Worm (Caenorhabditis elegans) whole organism, L1 larva: Measurements from ENCODE around the gene E04D5.4.

Experiments used
- C34B4.2 ChIP-seq: sonication (generic microtip); optimal IDR thresholded peaks from 2 replicates; lab custom pipeline; 2017; ENCODE audit warnings: mild to moderate bottlenecking, missing genetic modification characterization, missing compliant biosample characterization
- F16B12.6 ChIP-seq: fragments of 150-350 bp; optimal IDR thresholded peaks from 2 replicates; lab custom pipeline; 2014; ENCODE audit warnings: missing biosample characterization, missing genetic modification characterization
- Y116A8C.19 ChIP-seq: sonication (generic microtip); optimal IDR thresholded peaks from 2 replicates; lab custom pipeline; 2016; ENCODE audit warnings: missing compliant biosample characterization, missing genetic modification characterization, borderline replicate concordance
- aha-1 ChIP-seq: fragments of 150-350 bp; optimal IDR thresholded peaks from 2 replicates; lab custom pipeline; 2014; ENCODE audit warnings: missing biosample characterization, missing genetic modification characterization
- aly-2 ChIP-seq: fragments of 150-350 bp; optimal IDR thresholded peaks from 2 replicates; lab custom pipeline; 2014; ENCODE audit warnings: missing biosample characterization, missing genetic modification characterization
- ama-1 ChIP-seq: fragments of 150-350 bp; optimal IDR thresholded peaks from 2 replicates; lab custom pipeline; 2014
- blmp-1 ChIP-seq: fragments of 150-350 bp; optimal IDR thresholded peaks from 2 replicates; lab custom pipeline; 2014; ENCODE audit warnings: missing biosample characterization, missing genetic modification characterization
- ceh-8 ChIP-seq: fragments of 200-800 bp; sonication (Bioruptor generic); optimal IDR thresholded peaks from 2 replicates; lab custom pipeline; 2018; ENCODE audit warnings: mild to moderate bottlenecking, missing genetic modification characterization, moderate library complexity, missing compliant biosample characterization
- ceh-82 ChIP-seq, 3 experiments: fragments of 150-350 bp in 1 of 3; sonication (generic microtip) in 2 of 3; optimal IDR thresholded peaks; 2 replicates each; lab custom pipeline; 2014 to 2017; ENCODE audit warnings: missing biosample characterization in 3 of 3, missing genetic modification characterization in 3 of 3
- ceh-88 ChIP-seq: fragments of 200-800 bp; sonication (Bioruptor generic); IDR thresholded peaks from 2 replicates; pipeline ENCODE4 v1.3.6; 2022; ENCODE audit warnings: missing genetic modification characterization, missing compliant biosample characterization
- ceh-90 ChIP-seq: sonication (generic microtip); optimal IDR thresholded peaks from 2 replicates; lab custom pipeline; 2016; ENCODE audit warnings: missing genetic modification characterization, missing compliant biosample characterization
- dpl-1 ChIP-seq, 3 experiments: fragments of 150-350 bp in 2 of 3; sonication (generic microtip) in 1 of 3; optimal IDR thresholded peaks; 2 replicates each; lab custom pipeline; 2014 to 2017; ENCODE audit warnings: missing biosample characterization in 3 of 3, missing genetic modification characterization in 3 of 3, missing genetic modification reagents in 3 of 3
- efl-1 ChIP-seq, 4 experiments: fragments of 150-350 bp; optimal IDR thresholded peaks in 3 of 4; peaks in 1 of 4; 1 replicate in 1 of 4; 2 replicates in 3 of 4; lab custom pipeline; 2014; ENCODE audit warnings: missing biosample characterization in 2 of 4, missing genetic modification characterization in 2 of 4, missing genetic modification reagents in 2 of 4
- elt-2 ChIP-seq: sonication (generic microtip); optimal IDR thresholded peaks from 2 replicates; lab custom pipeline; 2016; ENCODE audit warnings: missing genetic modification characterization, mild to moderate bottlenecking, inconsistent platforms, missing compliant biosample characterization, missing genetic modification reagents
- fkh-10 ChIP-seq: sonication (generic microtip); optimal IDR thresholded peaks from 2 replicates; lab custom pipeline; 2017; ENCODE audit warnings: missing biosample characterization, missing genetic modification reagents, missing genetic modification characterization
- fkh-4 ChIP-seq: sonication (generic microtip); optimal IDR thresholded peaks from 2 replicates; lab custom pipeline; 2016; ENCODE audit warnings: missing compliant biosample characterization, missing genetic modification characterization, borderline replicate concordance
- fos-1 ChIP-seq: fragments of 150-350 bp; optimal IDR thresholded peaks from 2 replicates; lab custom pipeline; 2014; ENCODE audit warnings: missing biosample characterization, missing genetic modification characterization
- hlh-17 ChIP-seq: fragments of 200-800 bp; sonication (Bioruptor generic); optimal IDR thresholded peaks from 2 replicates; lab custom pipeline; 2018; ENCODE audit warnings: missing genetic modification characterization, mild to moderate bottlenecking, missing compliant biosample characterization, moderate library complexity, borderline replicate concordance
- hpl-2 ChIP-seq: fragments of 150-350 bp; optimal IDR thresholded peaks from 2 replicates; lab custom pipeline; 2014; ENCODE audit warnings: missing biosample characterization, missing genetic modification reagents, missing genetic modification characterization
- jun-1 ChIP-seq: fragments of 150-350 bp; optimal IDR thresholded peaks from 2 replicates; lab custom pipeline; 2014; ENCODE audit warnings: missing biosample characterization, missing genetic modification reagents, missing genetic modification characterization
- lin-15B ChIP-seq: fragments of 150-350 bp; sonication (generic microtip); optimal IDR thresholded peaks from 3 replicates; lab custom pipeline; 2014; ENCODE audit warnings: missing biosample characterization, missing genetic modification characterization
- lin-35 ChIP-seq, 2 experiments: fragments of 150-350 bp; optimal IDR thresholded peaks; 2 replicates each; lab custom pipeline; 2014; ENCODE audit warnings: missing biosample characterization in 2 of 2, missing genetic modification characterization in 2 of 2, missing genetic modification reagents in 2 of 2
- lir-3 ChIP-seq: sonication (generic microtip); optimal IDR thresholded peaks from 2 replicates; lab custom pipeline; 2016; ENCODE audit warnings: mild to moderate bottlenecking, missing genetic modification characterization, moderate library complexity, missing compliant biosample characterization; ENCODE audit not compliant: poor library complexity
- lsy-2 ChIP-seq, 2 experiments: fragments of 150-350 bp; optimal IDR thresholded peaks; 2 replicates each; lab custom pipeline; 2014; ENCODE audit warnings: missing biosample characterization in 2 of 2, missing genetic modification characterization in 2 of 2
- mab-9 ChIP-seq: fragments of 200-800 bp; sonication (Bioruptor generic); IDR thresholded peaks from 2 replicates; pipeline ENCODE4 v1.3.6; 2022; ENCODE audit warnings: missing genetic modification reagents, missing genetic modification characterization, missing compliant biosample characterization
- nhr-19 ChIP-seq: fragments of 200-800 bp; sonication (Bioruptor generic); conservative IDR thresholded peaks from 2 replicates; pipeline ENCODE4 v1.3.6; 2022; ENCODE audit warnings: missing genetic modification characterization, missing compliant biosample characterization
- nhr-237 ChIP-seq: fragments of 150-350 bp; optimal IDR thresholded peaks from 2 replicates; lab custom pipeline; 2014; ENCODE audit warnings: missing biosample characterization, missing genetic modification characterization
- nhr-47 ChIP-seq: sonication (generic microtip); optimal IDR thresholded peaks from 2 replicates; lab custom pipeline; 2016; ENCODE audit warnings: mild to moderate bottlenecking, missing genetic modification characterization, moderate library complexity, missing compliant biosample characterization
- nhr-71 ChIP-seq: sonication (generic microtip); optimal IDR thresholded peaks from 2 replicates; lab custom pipeline; 2016; ENCODE audit warnings: mild to moderate bottlenecking, missing genetic modification characterization, moderate library complexity, missing compliant biosample characterization
- nhr-84 ChIP-seq: sonication (generic microtip); optimal IDR thresholded peaks from 2 replicates; lab custom pipeline; 2017; ENCODE audit warnings: missing biosample characterization, missing genetic modification characterization
- nhr-85 ChIP-seq: sonication (generic microtip); peaks from one replicate; lab custom pipeline; 2016; ENCODE audit warnings: missing genetic modification characterization, inconsistent platforms, missing compliant biosample characterization
- nhr-90 ChIP-seq: sonication (generic microtip); optimal IDR thresholded peaks from 2 replicates; lab custom pipeline; 2016; ENCODE audit warnings: mild to moderate bottlenecking, missing genetic modification characterization, missing compliant biosample characterization; ENCODE audit not compliant: poor library complexity
- skn-1 ChIP-seq: fragments of 150-350 bp; optimal IDR thresholded peaks from 2 replicates; lab custom pipeline; 2014; ENCODE audit warnings: missing biosample characterization, missing genetic modification characterization
- snu-23 ChIP-seq: sonication (generic microtip); optimal IDR thresholded peaks from 2 replicates; lab custom pipeline; 2016; ENCODE audit warnings: missing genetic modification characterization, missing compliant biosample characterization
- sox-4 ChIP-seq: sonication (generic microtip); optimal IDR thresholded peaks from 2 replicates; lab custom pipeline; 2016; ENCODE audit warnings: missing genetic modification characterization, missing compliant biosample characterization
- sup-37 ChIP-seq: fragments of 200-800 bp; sonication (Bioruptor generic); optimal IDR thresholded peaks from 2 replicates; lab custom pipeline; 2018; ENCODE audit warnings: mild to moderate bottlenecking, missing genetic modification characterization, missing compliant biosample characterization
- tbx-2 ChIP-seq: sonication (generic microtip); optimal IDR thresholded peaks from 2 replicates; lab custom pipeline; 2016; ENCODE audit warnings: missing genetic modification characterization, missing compliant biosample characterization
- unc-86 ChIP-seq: sonication (generic microtip); optimal IDR thresholded peaks from 2 replicates; lab custom pipeline; 2016; ENCODE audit warnings: missing genetic modification characterization, missing compliant biosample characterization
- xbp-1 ChIP-seq: sonication (generic microtip); optimal IDR thresholded peaks from 2 replicates; lab custom pipeline; 2016; ENCODE audit warnings: missing genetic modification characterization, missing compliant biosample characterization

E04D5.4 gene

ce11 chrII:10449707-10450106, 9.6 kb downstream of the E04D5.4 start, which contains the start of gene lin-56:
Gene lin-56 (plus strand): TSS chrII:10450007.
- TF ChIP-seq hpl-2 (GFP tag; lab: Kevin White, UChicago) (no peak), fkh-10 (no peak), xbp-1 (no peak), nhr-19 (no peak), nhr-237 (tag; lab: Kevin White, UChicago) (no peak), fos-1 (tag; lab: Kevin White, UChicago) (no peak), fkh-4 (no peak), mab-9 (GFP tag; lab: Robert Waterston, UW) (no peak), ceh-88 (no peak), dpl-1 (GFP tag; optimal IDR thresholded peaks at IDR 0.05; lab: Kevin White, UChicago) (no peak), aha-1 (tag; lab: Kevin White, UChicago) (no peak), nhr-84 (tag; lab: Kevin White, UChicago) (no peak), ceh-90 (tag; lab: Kevin White, UChicago) (no peak)

ce11 chrII:10450335-10450734, 10.3 kb downstream of the E04D5.4 start:
- TF ChIP-seq nhr-90 (tag; lab: Kevin White, UChicago) = peak; percentile 35
- TF ChIP-seq tbx-2 (tag; lab: Kevin White, UChicago) = peak; percentile 11
- TF ChIP-seq jun-1 (tag; lab: Kevin White, UChicago) = no peak
- no peak for TF ChIP-seq unc-86 (tag; lab: Kevin White, UChicago)
- peak; percentile 27 for TF ChIP-seq nhr-71 (tag; lab: Kevin White, UChicago)
- no peak for TF ChIP-seq sup-37
- TF ChIP-seq lir-3 (tag; lab: Kevin White, UChicago) = no peak
- no peak for TF ChIP-seq skn-1 (tag; lab: Kevin White, UChicago)
- TF ChIP-seq blmp-1 (tag; lab: Kevin White, UChicago) = peak; percentile 11
- peak in 1 of 2 experiments; percentile 12 for TF ChIP-seq efl-1 (optimal IDR thresholded peaks at IDR 0.05; lab: Kevin White, UChicago)
- TF ChIP-seq efl-1 (GFP tag; optimal IDR thresholded peaks at IDR 0.05 in 1 of 2; lab: Kevin White, UChicago) = peak in 1 of 2 experiments; percentile 18
- TF ChIP-seq snu-23 (GFP tag; lab: Kevin White, UChicago) = peak; percentile 30
- no peak for TF ChIP-seq sox-4 (tag; lab: Kevin White, UChicago)
- TF ChIP-seq nhr-47 (tag; lab: Kevin White, UChicago) = peak; percentile 10
- peak; percentile 12 for TF ChIP-seq nhr-85 (tag; lab: Kevin White, UChicago)
- TF ChIP-seq ama-1 (lab: Kevin White, UChicago) = peak; percentile 69
- no peak for TF ChIP-seq nhr-237 (tag; lab: Kevin White, UChicago)
- TF ChIP-seq lin-35 (GFP tag; optimal IDR thresholded peaks at IDR 0.05; lab: Kevin White, UChicago) = peak in 1 of 2 experiments; percentile 22
- peak in 1 of 2 experiments; percentile 18 for TF ChIP-seq lsy-2 (tag; optimal IDR thresholded peaks at IDR 0.05; lab: Kevin White, UChicago)
- TF ChIP-seq elt-2 (tag; lab: Kevin White, UChicago) = peak; percentile 37

- no peak for TF ChIP-seq dpl-1 (GFP tag; optimal IDR thresholded peaks at IDR 0.05; lab: Kevin White, UChicago)
- TF ChIP-seq, all 84 proteins: peak for 0
These were observed 12.5 kb downstream of the E04D5.4 start, which contains the start of gene ZK673.4 for ce11 chrII:10452620-10453019. Gene ZK673.4 (plus strand): TSS chrII:10452920.

ce11 chrII:10456979-10457378, 16.9 kb downstream of the E04D5.4 start, which contains the start of gene ZK673.11:
Gene ZK673.11 (plus strand): TSS chrII:10457279.
- TF ChIP-seq Y116A8C.19 (tag; lab: Kevin White, UChicago) = no peak

ce11 chrII:10461207-10461606, 21.1 kb downstream of the E04D5.4 start, which contains the start of gene ZK673.5:
Gene ZK673.5 (plus strand): TSS chrII:10461507.
- TF ChIP-seq ceh-88 = no peak
- no peak for TF ChIP-seq lin-15B (tag; lab: Kevin White, UChicago)
- TF ChIP-seq Y116A8C.19 (tag; lab: Kevin White, UChicago) = no peak
- TF ChIP-seq nhr-90 (tag; lab: Kevin White, UChicago) = no peak
- no peak for TF ChIP-seq C34B4.2 (tag; lab: Kevin White, UChicago)
- TF ChIP-seq ceh-8 = no peak
- TF ChIP-seq aha-1 (tag; lab: Kevin White, UChicago) = no peak
- no peak for TF ChIP-seq hlh-17 (GFP tag; lab: Kevin White, UChicago)
- TF ChIP-seq ceh-82 (tag; optimal IDR thresholded peaks at IDR 0.05; lab: Kevin White, UChicago) = no peak
- TF ChIP-seq aly-2 (tag; lab: Kevin White, UChicago) = no peak
- TF ChIP-seq F16B12.6 (tag; lab: Kevin White, UChicago) = no peak
